Fruit fly (Drosophila melanogaster) whole organism, prepupa: ENCODE data around the gene CG10597.

ENCODE experiments used
- Blimp-1 ChIP-seq: fragments of 200-800 bp; sonication (Bioruptor generic); optimal IDR thresholded peaks from 3 replicates; lab custom pipeline; 2017; ENCODE audit warnings: missing biosample characterization, missing genetic modification characterization, mild to moderate bottlenecking, moderate library complexity, missing genetic modification reagents
- CG10631 ChIP-seq: fragments of 200-800 bp; sonication (Bioruptor generic); optimal IDR thresholded peaks from 2 replicates; lab custom pipeline; 2016; ENCODE audit warnings: missing biosample characterization, missing genetic modification characterization
- CG10669 ChIP-seq: fragments of 200-800 bp; sonication (Bioruptor generic); optimal IDR thresholded peaks from 3 replicates; lab custom pipeline; 2018; ENCODE audit warnings: missing biosample characterization, mild to moderate bottlenecking, missing genetic modification characterization, moderate library complexity
- CG11294 ChIP-seq: fragments of 200-800 bp; sonication (Bioruptor generic); IDR thresholded peaks from 2 replicates; pipeline ENCODE4 v1.3.6; 2022; ENCODE audit warnings: missing biosample characterization, missing genetic modification characterization
- CG11762 ChIP-seq: fragments of 200-800 bp; sonication (Bioruptor generic); optimal IDR thresholded peaks from 3 replicates; lab custom pipeline; 2016; ENCODE audit warnings: missing biosample characterization, missing genetic modification characterization; ENCODE audit not compliant: insufficient read depth
- CG11902 ChIP-seq: fragments of 200-800 bp; sonication (Bioruptor generic); optimal IDR thresholded peaks from 3 replicates; lab custom pipeline; 2016; ENCODE audit warnings: missing biosample characterization, missing genetic modification characterization
- CG15336 ChIP-seq: fragments of 200-800 bp; sonication (Bioruptor generic); IDR thresholded peaks from 2 replicates; pipeline ENCODE4 v1.3.6; 2022; ENCODE audit warnings: missing biosample characterization, missing genetic modification characterization
- CG16779 ChIP-seq: fragments of 200-800 bp; sonication (Bioruptor generic); optimal IDR thresholded peaks from 3 replicates; lab custom pipeline; 2017; ENCODE audit warnings: missing biosample characterization, mild to moderate bottlenecking, missing genetic modification characterization
- CG31627 ChIP-seq: fragments of 200-800 bp; sonication (Bioruptor generic); optimal IDR thresholded peaks from 3 replicates; lab custom pipeline; 2016; ENCODE audit warnings: missing biosample characterization, missing genetic modification characterization
- CG32006 ChIP-seq: fragments of 200-800 bp; sonication (Bioruptor generic); optimal IDR thresholded peaks from 3 replicates; lab custom pipeline; 2017; ENCODE audit warnings: missing biosample characterization, mild to moderate bottlenecking, missing genetic modification characterization
- CG34406 ChIP-seq: fragments of 200-800 bp; sonication (Bioruptor generic); optimal IDR thresholded peaks from 3 replicates; lab custom pipeline; 2016; ENCODE audit warnings: missing biosample characterization, missing genetic modification characterization
- CG3919 ChIP-seq: fragments of 200-800 bp; sonication (Bioruptor generic); optimal IDR thresholded peaks from 3 replicates; lab custom pipeline; 2016; ENCODE audit warnings: missing biosample characterization, missing genetic modification characterization
- CG6163 ChIP-seq: fragments of 200-800 bp; sonication (Bioruptor generic); IDR thresholded peaks from 3 replicates; pipeline ENCODE4 v1.3.6; 2022; ENCODE audit warnings: missing biosample characterization, missing genetic modification characterization
- CG6276 ChIP-seq: fragments of 200-800 bp; sonication (Bioruptor generic); optimal IDR thresholded peaks from 2 replicates; lab custom pipeline; 2017; ENCODE audit warnings: missing biosample characterization, mild to moderate bottlenecking, missing genetic modification characterization
- CG6854 ChIP-seq: fragments of 200-800 bp; sonication (Bioruptor generic); optimal IDR thresholded peaks from 2 replicates; lab custom pipeline; 2017; ENCODE audit warnings: missing biosample characterization, mild to moderate bottlenecking, missing genetic modification characterization
- CG7368 ChIP-seq: fragments of 200-800 bp; sonication (Bioruptor generic); optimal IDR thresholded peaks from 3 replicates; lab custom pipeline; 2016; ENCODE audit warnings: missing biosample characterization, missing genetic modification characterization
- CG8119 ChIP-seq: fragments of 200-800 bp; sonication (Bioruptor generic); IDR thresholded peaks from 3 replicates; pipeline ENCODE4 v1.3.6; 2022; ENCODE audit warnings: missing biosample characterization, missing genetic modification characterization
- CG8319 ChIP-seq: fragments of 200-800 bp; sonication (Bioruptor generic); optimal IDR thresholded peaks from 3 replicates; lab custom pipeline; 2016; ENCODE audit warnings: missing biosample characterization, missing genetic modification characterization
- CG8632 ChIP-seq: fragments of 200-800 bp; sonication (Bioruptor generic); optimal IDR thresholded peaks from 3 replicates; lab custom pipeline; 2016; ENCODE audit warnings: missing biosample characterization, missing genetic modification characterization
- CG9139 ChIP-seq: fragments of 200-800 bp; sonication (Bioruptor generic); optimal IDR thresholded peaks from 3 replicates; lab custom pipeline; 2017; ENCODE audit warnings: missing biosample characterization, mild to moderate bottlenecking, missing genetic modification characterization
- Eip93F ChIP-seq: fragments of 200-800 bp; sonication (Bioruptor generic); optimal IDR thresholded peaks from 2 replicates; lab custom pipeline; 2016; ENCODE audit warnings: missing biosample characterization, mild to moderate bottlenecking, missing genetic modification characterization
- Ets21C ChIP-seq: fragments of 200-800 bp; sonication (Bioruptor generic); optimal IDR thresholded peaks from 3 replicates; lab custom pipeline; 2016; ENCODE audit warnings: missing biosample characterization, missing genetic modification characterization
- Gug ChIP-seq: fragments of 200-800 bp; sonication (Bioruptor generic); IDR thresholded peaks from 2 replicates; pipeline ENCODE4 v1.3.6; 2022; ENCODE audit warnings: missing biosample characterization, missing genetic modification characterization
- Hr38 ChIP-seq: sonication (Bioruptor generic); optimal IDR thresholded peaks from 2 replicates; lab custom pipeline; 2016; ENCODE audit warnings: missing biosample characterization, missing genetic modification characterization
- Hr39 ChIP-seq: fragments of 200-800 bp; sonication (Bioruptor generic); optimal IDR thresholded peaks from 2 replicates; lab custom pipeline; 2016; ENCODE audit warnings: missing biosample characterization, missing genetic modification characterization
- Hr4 ChIP-seq: fragments of 200-800 bp; sonication (Bioruptor generic); optimal IDR thresholded peaks from 3 replicates; lab custom pipeline; 2016; ENCODE audit warnings: missing biosample characterization, missing genetic modification characterization
- Met ChIP-seq: fragments of 200-800 bp; sonication (Bioruptor generic); optimal IDR thresholded peaks from 3 replicates; lab custom pipeline; 2016; ENCODE audit warnings: missing biosample characterization, missing genetic modification characterization
- OdsH ChIP-seq: fragments of 200-800 bp; sonication (Bioruptor generic); optimal IDR thresholded peaks from 3 replicates; lab custom pipeline; 2016; ENCODE audit warnings: missing biosample characterization, missing genetic modification characterization
- Smox ChIP-seq: fragments of 200-800 bp; sonication (Bioruptor generic); optimal IDR thresholded peaks from 3 replicates; lab custom pipeline; 2016; ENCODE audit warnings: missing biosample characterization, missing genetic modification characterization
- Sox102F ChIP-seq: fragments of 200-800 bp; sonication (Bioruptor generic); optimal IDR thresholded peaks from 2 replicates; lab custom pipeline; 2016; ENCODE audit warnings: missing biosample characterization, mild to moderate bottlenecking, missing genetic modification characterization
- Sox14 ChIP-seq: fragments of 200-800 bp; sonication (Bioruptor generic); optimal IDR thresholded peaks from 3 replicates; lab custom pipeline; 2016; ENCODE audit warnings: missing biosample characterization, missing genetic modification characterization
- achi ChIP-seq: fragments of 200-800 bp; sonication (Bioruptor generic); optimal IDR thresholded peaks from 3 replicates; lab custom pipeline; 2016; ENCODE audit warnings: missing biosample characterization, missing genetic modification characterization
- cyc ChIP-seq: fragments of 200-800 bp; sonication (Bioruptor generic); optimal IDR thresholded peaks from 3 replicates; lab custom pipeline; 2016; ENCODE audit warnings: missing biosample characterization, missing genetic modification characterization
- dac ChIP-seq: fragments of 200-800 bp; sonication (Bioruptor generic); optimal IDR thresholded peaks from 2 replicates; lab custom pipeline; 2017; ENCODE audit warnings: missing biosample characterization, mild to moderate bottlenecking, missing genetic modification characterization
- dsx ChIP-seq: fragments of 200-800 bp; optimal IDR thresholded peaks from 3 replicates; lab custom pipeline; 2019; ENCODE audit warnings: missing biosample characterization, mild to moderate bottlenecking, missing genetic modification characterization, moderate library complexity; ENCODE audit not compliant: poor library complexity, severe bottlenecking
- eg ChIP-seq: fragments of 200-800 bp; sonication (Bioruptor generic); IDR thresholded peaks from 3 replicates; pipeline ENCODE4 v1.3.6; 2022; ENCODE audit warnings: missing biosample characterization, missing genetic modification characterization
- fd85E ChIP-seq: fragments of 200-800 bp; sonication (Bioruptor generic); optimal IDR thresholded peaks from 3 replicates; lab custom pipeline; 2016; ENCODE audit warnings: missing biosample characterization, missing genetic modification characterization
- fkh ChIP-seq: fragments of 200-800 bp; sonication (Bioruptor generic); optimal IDR thresholded peaks from 3 replicates; lab custom pipeline; 2017; ENCODE audit warnings: missing biosample characterization, mild to moderate bottlenecking, missing genetic modification characterization, moderate library complexity
- net ChIP-seq: fragments of 200-800 bp; sonication (Bioruptor generic); optimal IDR thresholded peaks from 3 replicates; lab custom pipeline; 2016; ENCODE audit warnings: missing biosample characterization, missing genetic modification characterization
- pdm3 ChIP-seq: fragments of 200-800 bp; sonication (Bioruptor generic); optimal IDR thresholded peaks from 3 replicates; lab custom pipeline; 2016; ENCODE audit warnings: missing biosample characterization, missing genetic modification characterization
- salr ChIP-seq, 2 experiments: fragments of 200-800 bp; sonication (Bioruptor generic); optimal IDR thresholded peaks; 3 replicates each; lab custom pipeline; 2016 to 2018; ENCODE audit warnings: missing biosample characterization in 2 of 2, missing genetic modification characterization in 2 of 2, mild to moderate bottlenecking in 1 of 2
- ss ChIP-seq, 2 experiments: fragments of 200-800 bp; sonication (Bioruptor generic); optimal IDR thresholded peaks; 2 replicates in 1 of 2; 3 replicates in 1 of 2; lab custom pipeline; 2017 to 2018; ENCODE audit warnings: mild to moderate bottlenecking in 2 of 2, missing biosample characterization in 2 of 2, missing genetic modification characterization in 2 of 2, moderate library complexity in 1 of 2
- topi ChIP-seq: fragments of 200-800 bp; sonication (Bioruptor generic); optimal IDR thresholded peaks from 3 replicates; lab custom pipeline; 2016; ENCODE audit warnings: missing biosample characterization, missing genetic modification characterization
- vri ChIP-seq: fragments of 200-800 bp; sonication (Bioruptor generic); optimal IDR thresholded peaks from 3 replicates; lab custom pipeline; 2016; ENCODE audit warnings: missing biosample characterization, mild to moderate bottlenecking, missing genetic modification characterization

Gene CG10597

dm6 chrX:17187495-17187894 is 43.3 kb downstream of the CG10597 start (continued):
- peak; percentile 55 for TF ChIP-seq achi
- TF ChIP-seq CG3919 = peak; percentile 46
- peak; percentile 41 for TF ChIP-seq topi (GFP tag; lab: Kevin White, UChicago)
- TF ChIP-seq Met (GFP tag; lab: Kevin White, UChicago) = peak; percentile 54
- peak; percentile 48 for TF ChIP-seq net (GFP tag; lab: Kevin White, UChicago)
- TF ChIP-seq Hr4 (GFP tag; lab: Kevin White, UChicago) = no peak
- no peak for TF ChIP-seq CG11294
- no peak for TF ChIP-seq dsx
- no peak for TF ChIP-seq CG9139
- TF ChIP-seq CG10631 = no peak
- TF ChIP-seq CG8119 (GFP tag; lab: Robert Waterston, UW) = peak; percentile 66
- TF ChIP-seq CG16779 (tag; lab: Kevin White, UChicago) = no peak
- TF ChIP-seq CG34406 (GFP tag; lab: Kevin White, UChicago) = peak; percentile 58
- TF ChIP-seq Ets21C (GFP tag; lab: Kevin White, UChicago) = no peak
- TF ChIP-seq CG31627 = no peak
- peak; percentile 52 for TF ChIP-seq CG8632 (GFP tag; lab: Kevin White, UChicago)
- TF ChIP-seq fkh (GFP tag; lab: Kevin White, UChicago) = no peak
- TF ChIP-seq CG32006 (GFP tag; lab: Kevin White, UChicago) = peak; percentile 54
- TF ChIP-seq CG6163 = peak; percentile 58; the same call in 2 of the 3 replicates
- peak; percentile 63 for TF ChIP-seq CG15336 (GFP tag; lab: Robert Waterston, UW)
- TF ChIP-seq Hr38 (GFP tag; lab: Kevin White, UChicago) = no peak
- peak; percentile 19 for TF ChIP-seq Sox14 (GFP tag; lab: Kevin White, UChicago)
- no peak for TF ChIP-seq cyc (GFP tag; lab: Kevin White, UChicago)
- TF ChIP-seq Sox102F (GFP tag; lab: Kevin White, UChicago) = peak; percentile 20
- peak; percentile 77 for TF ChIP-seq eg (GFP tag; lab: Robert Waterston, UW)
- TF ChIP-seq pdm3 = peak; percentile 35
- peak; percentile 42 for TF ChIP-seq CG8319 (GFP tag; lab: Kevin White, UChicago)
- no peak for TF ChIP-seq Blimp-1 (GFP tag; lab: Kevin White, UChicago)
- TF ChIP-seq CG11762 (GFP tag; lab: Kevin White, UChicago) = peak; percentile 31
- peak; percentile 29 for TF ChIP-seq Smox (GFP tag; lab: Kevin White, UChicago)
- TF ChIP-seq ss (GFP tag; optimal IDR thresholded peaks at IDR 0.05; lab: Kevin White, UChicago) = no peak
- no peak for TF ChIP-seq CG10669 (GFP tag; lab: Kevin White, UChicago)
- no peak for TF ChIP-seq CG6854 (GFP tag; lab: Kevin White, UChicago)
- no peak for TF ChIP-seq Hr39
- TF ChIP-seq dac = no peak
- TF ChIP-seq salr (GFP tag; optimal IDR thresholded peaks at IDR 0.05; lab: Kevin White, UChicago) = peak in 1 of 2 experiments; percentile 35
- peak; percentile 20 for TF ChIP-seq CG11902 (GFP tag; lab: Kevin White, UChicago)

DNA sequence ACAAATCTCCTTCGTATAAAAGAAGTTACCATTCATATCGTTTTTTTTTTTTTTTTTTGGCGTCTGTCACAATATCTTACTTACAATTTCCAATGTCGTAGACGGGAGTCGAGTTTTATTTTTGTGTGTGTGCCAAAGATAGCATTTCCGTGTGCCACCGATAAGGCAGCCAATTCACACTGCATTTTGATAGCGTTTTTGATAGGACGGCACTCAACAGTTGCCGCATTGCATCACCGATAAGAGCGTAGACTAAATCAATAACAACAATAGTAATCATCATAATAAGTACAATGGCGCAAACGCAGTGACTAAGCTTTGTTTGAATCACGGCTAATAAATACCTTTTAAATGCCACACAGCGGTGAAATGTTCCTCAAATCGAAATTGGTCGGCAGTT is 44.4 kb downstream of the CG10597 start:
- TF ChIP-seq CG7368 = no peak
- peak; percentile 98 for TF ChIP-seq vri (GFP tag; lab: Kevin White, UChicago)
- peak; percentile 24 for TF ChIP-seq fkh (GFP tag; lab: Kevin White, UChicago)

DNA sequence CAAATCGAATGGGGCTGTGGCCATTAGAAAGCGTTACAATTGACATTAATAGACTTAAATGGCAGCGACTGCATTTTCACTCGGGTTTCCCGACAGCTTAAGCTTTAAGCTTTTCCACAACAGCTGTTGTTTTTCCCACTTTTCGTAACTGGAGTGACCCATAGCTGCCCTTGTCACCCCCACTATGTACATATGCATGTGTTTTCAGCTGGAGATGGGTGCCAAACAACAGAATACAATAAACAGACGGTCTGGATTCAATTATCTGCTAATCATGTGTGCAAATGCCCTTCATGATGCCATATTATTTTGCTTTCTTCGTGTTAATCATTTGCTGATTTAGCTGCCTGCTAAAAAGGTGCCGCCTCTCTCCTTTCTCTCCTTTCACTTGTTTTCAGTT is 47.4 kb downstream of the CG10597 start:
- TF ChIP-seq Sox14 (GFP tag; lab: Kevin White, UChicago) (no peak), Hr38 (GFP tag; lab: Kevin White, UChicago) (no peak), OdsH (GFP tag; lab: Kevin White, UChicago) (no peak), topi (GFP tag; lab: Kevin White, UChicago) (no peak), CG6854 (GFP tag; lab: Kevin White, UChicago) (no peak), CG32006 (GFP tag; lab: Kevin White, UChicago) (no peak), Eip93F (GFP tag; lab: Kevin White, UChicago) (no peak), CG11294 (no peak), CG10669 (GFP tag; lab: Kevin White, UChicago) (no peak), Hr39 (no peak), Gug (GFP tag; lab: Robert Waterston, UW) (no peak), fd85E (GFP tag; lab: Kevin White, UChicago) (no peak), CG6276 (no peak), CG11902 (GFP tag; lab: Kevin White, UChicago) (no peak)
